Fruit fly (Drosophila melanogaster): ENCODE measurements around the gene CG5877.
A peak's percentile ranks its signal among the peaks of the same experiment; 100 is the strongest.

The CG5877 gene

dm6 chrX:15319699-15320482, 27.1 kb downstream of the CG5877 start (continued):
- TF ChIP-seq CG1603 (tag; optimal IDR thresholded peaks at IDR 0.05) = peak; percentile 67
- TF ChIP-seq bbx (GFP tag; IDR thresholded peaks at IDR 0.05; ENCODE audit: partially characterized antibody) = peak; percentile 26; the same call in 1 of the 2 replicates
- no peak for TF ChIP-seq Camta (GFP tag; optimal IDR thresholded peaks at IDR 0.05)
- TF ChIP-seq CG11696 (GFP tag; IDR thresholded peaks at IDR 0.05) = no peak
- TF ChIP-seq nerfin-1 (tag; optimal IDR thresholded peaks at IDR 0.05) = peak; percentile 35
- no peak for TF ChIP-seq CG11723 (GFP tag; optimal IDR thresholded peaks at IDR 0.05)
- peak; percentile 65 for TF ChIP-seq Adf1 (GFP tag; IDR thresholded peaks at IDR 0.05)
- TF ChIP-seq CG32772 (GFP tag; IDR thresholded peaks at IDR 0.05) = no peak
- no peak for TF ChIP-seq pros (GFP tag; optimal IDR thresholded peaks at IDR 0.05)
- no peak for TF ChIP-seq CG18619 (GFP tag; optimal IDR thresholded peaks at IDR 0.05)
- no peak for TF ChIP-seq CG6854 (GFP tag; optimal IDR thresholded peaks at IDR 0.05)
- no peak for TF ChIP-seq gcm2 (GFP tag; optimal IDR thresholded peaks at IDR 0.05)
- peak; percentile 33 for TF ChIP-seq dm (GFP tag; optimal IDR thresholded peaks at IDR 0.05)
- TF ChIP-seq CG14050 (GFP tag; IDR thresholded peaks at IDR 0.05) = no peak
- TF ChIP-seq CG15479 (GFP tag; optimal IDR thresholded peaks at IDR 0.05) = peak; percentile 25
- TF ChIP-seq H2.0 (GFP tag; IDR thresholded peaks at IDR 0.05) = no peak
- peak; percentile 20 for TF ChIP-seq exex (tag; optimal IDR thresholded peaks at IDR 0.05)
- TF ChIP-seq fd64A (GFP tag; optimal IDR thresholded peaks at IDR 0.05) = no peak
- no peak for TF ChIP-seq stc (GFP tag; IDR thresholded peaks at IDR 0.05)
- no peak for TF ChIP-seq CG34376 (GFP tag; optimal IDR thresholded peaks at IDR 0.05)
- TF ChIP-seq Sin3A (optimal IDR thresholded peaks at IDR 0.05) = peak; percentile 73
- TF ChIP-seq kah (GFP tag; optimal IDR thresholded peaks at IDR 0.05) = no peak
- TF ChIP-seq kni (GFP tag; optimal IDR thresholded peaks at IDR 0.05) = no peak
- TF ChIP-seq pb (GFP tag; optimal IDR thresholded peaks at IDR 0.05) = no peak
- TF ChIP-seq CG4617 (GFP tag; optimal IDR thresholded peaks at IDR 0.05; ENCODE audit: borderline replicate concordance) = peak; percentile 27
- 0 out of 3 replicates have a peak, but pooled peaks have one; percentile 29 for TF ChIP-seq CG16813 (GFP tag; IDR thresholded peaks at IDR 0.05; ENCODE audit: partially characterized antibody)
- peak; percentile 22; the same call in 1 of the 2 replicates for TF ChIP-seq CG32767 (GFP tag; IDR thresholded peaks at IDR 0.05)
- TF ChIP-seq trem (tag; optimal IDR thresholded peaks at IDR 0.05) = peak; percentile 25
- TF ChIP-seq CG15011 (GFP tag; optimal IDR thresholded peaks at IDR 0.05) = no peak
- peak; percentile 50 for TF ChIP-seq psq (GFP tag; optimal IDR thresholded peaks at IDR 0.05)
- TF ChIP-seq D19A (tag; optimal IDR thresholded peaks at IDR 0.05) = peak; percentile 2
- TF ChIP-seq lilli (GFP tag; optimal IDR thresholded peaks at IDR 0.05) = no peak
- TF ChIP-seq Bdp1 (GFP tag; optimal IDR thresholded peaks at IDR 0.05) = no peak
- TF ChIP-seq sima (GFP tag; optimal IDR thresholded peaks at IDR 0.05) = no peak
- 0 out of 3 replicates have a peak, but pooled peaks have one; percentile 29 for TF ChIP-seq gce (GFP tag; IDR thresholded peaks at IDR 0.05)
- peak in 1 of 2 experiments; percentile 64 for TF ChIP-seq crp (GFP tag; optimal IDR thresholded peaks at IDR 0.05)
- 0 out of 3 replicates have a peak, but pooled peaks have one; percentile 26 for TF ChIP-seq HLH4C (GFP tag; IDR thresholded peaks at IDR 0.05; ENCODE audit: partially characterized antibody)
- no peak for TF ChIP-seq br (optimal IDR thresholded peaks at IDR 0.05)
- TF ChIP-seq nmo (GFP tag; optimal IDR thresholded peaks at IDR 0.05) = peak; percentile 24
- peak; percentile 6 for TF ChIP-seq abd-A (tag; optimal IDR thresholded peaks at IDR 0.05)
- TF ChIP-seq Pdp1 (GFP tag; optimal IDR thresholded peaks at IDR 0.05) = peak in 1 of 2 experiments; percentile 26
- peak; percentile 77 for TF ChIP-seq CG3995 (GFP tag; optimal IDR thresholded peaks at IDR 0.05)
- peak; percentile 6 for TF ChIP-seq grau (tag; optimal IDR thresholded peaks at IDR 0.05)
- no peak for TF ChIP-seq CG15073 (GFP tag; optimal IDR thresholded peaks at IDR 0.05)
- TF ChIP-seq CG10959 (GFP tag; IDR thresholded peaks at IDR 0.05) = no peak
- TF ChIP-seq Ada2b (GFP tag; IDR thresholded peaks at IDR 0.05) = no peak
- TF ChIP-seq disco-r (GFP tag; optimal IDR thresholded peaks at IDR 0.05) = no peak
- TF ChIP-seq nerfin-2 (GFP tag; IDR thresholded peaks at IDR 0.05; ENCODE audit: partially characterized antibody) = no peak
- 0 out of 2 replicates have a peak, but pooled peaks have one; percentile 18 for TF ChIP-seq hbn (GFP tag; IDR thresholded peaks at IDR 0.05; ENCODE audit: partially characterized antibody)

Measured in whole organism, embryonic.